Fruit fly (Drosophila melanogaster) whole organism, embryonic: ENCODE measurements around the gene ScpX.

ENCODE experiments used
- Atf6 ChIP-seq: fragments of 200-800 bp; sonication (Bioruptor generic); IDR thresholded peaks from 2 replicates; pipeline ENCODE4 v1.3.6; 2022; ENCODE audit warnings: missing biosample characterization, missing genetic modification characterization
- B-H1 ChIP-seq: fragments of 200-800 bp; sonication (Bioruptor generic); IDR thresholded peaks from 3 replicates; pipeline ENCODE4 v1.3.6; 2022; ENCODE audit warnings: missing biosample characterization, missing genetic modification characterization
- Blimp-1 ChIP-seq: fragments of 200-800 bp; sonication (Bioruptor generic); optimal IDR thresholded peaks from 3 replicates; lab custom pipeline; 2018; ENCODE audit warnings: missing biosample characterization, missing genetic modification characterization, mild to moderate bottlenecking, moderate library complexity, missing genetic modification reagents
- CG10959 ChIP-seq: fragments of 200-800 bp; sonication (Bioruptor generic); IDR thresholded peaks from 2 replicates; pipeline ENCODE4 v1.3.6; 2022; ENCODE audit warnings: missing biosample characterization, missing genetic modification characterization
- CG11560 ChIP-seq: fragments of 200-800 bp; sonication (Bioruptor generic); IDR thresholded peaks from 3 replicates; pipeline ENCODE4 v1.3.6; 2022; ENCODE audit warnings: missing biosample characterization, missing genetic modification characterization
- CG14710 ChIP-seq: fragments of 200-800 bp; sonication (Bioruptor generic); optimal IDR thresholded peaks from 3 replicates; lab custom pipeline; 2019; ENCODE audit warnings: missing biosample characterization, mild to moderate bottlenecking, missing genetic modification characterization, moderate library complexity
- CG15696 ChIP-seq: fragments of 200-800 bp; sonication (Bioruptor generic); optimal IDR thresholded peaks from 2 replicates; lab custom pipeline; 2019; ENCODE audit warnings: missing biosample characterization, mild to moderate bottlenecking, missing genetic modification characterization, moderate library complexity
- CG17186 ChIP-seq: fragments of 200-800 bp; sonication (Bioruptor generic); optimal IDR thresholded peaks from 3 replicates; lab custom pipeline; 2017; ENCODE audit warnings: missing biosample characterization, missing genetic modification reagents, missing genetic modification characterization
- CG17385 ChIP-seq: fragments of 200-800 bp; sonication (Bioruptor generic); optimal IDR thresholded peaks from 3 replicates; lab custom pipeline; 2018; ENCODE audit warnings: missing biosample characterization, mild to moderate bottlenecking, missing genetic modification characterization
- CG2712 ChIP-seq: fragments of 200-800 bp; optimal IDR thresholded peaks from 3 replicates; lab custom pipeline; 2019; ENCODE audit warnings: missing biosample characterization, mild to moderate bottlenecking, missing genetic modification characterization, moderate library complexity
- CG2889 ChIP-seq: fragments of 200-800 bp; sonication (Bioruptor generic); IDR thresholded peaks from 3 replicates; pipeline ENCODE4 v1.3.6; 2022; ENCODE audit warnings: missing biosample characterization, missing genetic modification characterization
- CG31441 ChIP-seq: fragments of 200-800 bp; sonication (Bioruptor generic); IDR thresholded peaks from 2 replicates; pipeline ENCODE4 v1.3.6; 2022; ENCODE audit warnings: missing biosample characterization, missing genetic modification characterization
- CG4360 ChIP-seq: fragments of 200-800 bp; sonication (Bioruptor generic); IDR thresholded peaks from 2 replicates; pipeline ENCODE4 v1.3.6; 2022; ENCODE audit warnings: missing biosample characterization, missing genetic modification characterization
- CG43689 ChIP-seq: fragments of 200-800 bp; sonication (Bioruptor generic); IDR thresholded peaks from 2 replicates; pipeline ENCODE4 v1.3.6; 2022; ENCODE audit warnings: missing biosample characterization, missing genetic modification characterization
- CG7372 ChIP-seq: fragments of 200-800 bp; sonication (Bioruptor generic); IDR thresholded peaks from 2 replicates; pipeline ENCODE4 v1.3.6; 2022; ENCODE audit warnings: missing biosample characterization, missing genetic modification characterization
- CG8924 ChIP-seq: fragments of 200-800 bp; optimal IDR thresholded peaks from 3 replicates; lab custom pipeline; 2019; ENCODE audit warnings: missing biosample characterization, mild to moderate bottlenecking, missing genetic modification characterization, moderate library complexity
- CG9797 ChIP-seq: fragments of 200-800 bp; sonication (Bioruptor generic); optimal IDR thresholded peaks from 3 replicates; lab custom pipeline; 2018; ENCODE audit warnings: missing biosample characterization, mild to moderate bottlenecking, missing genetic modification characterization
- Deaf1 ChIP-seq: fragments of 200-800 bp; optimal IDR thresholded peaks from 3 replicates; lab custom pipeline; 2019; ENCODE audit warnings: missing biosample characterization, mild to moderate bottlenecking, missing genetic modification characterization, moderate library complexity
- HmgZ ChIP-seq: fragments of 200-800 bp; sonication (Bioruptor generic); optimal IDR thresholded peaks from 2 replicates; lab custom pipeline; 2018; ENCODE audit warnings: missing biosample characterization, mild to moderate bottlenecking, missing genetic modification characterization
- Hr51 ChIP-seq, 2 experiments: fragments of 200-800 bp; sonication (Bioruptor generic); optimal IDR thresholded peaks; 2 replicates in 1 of 2; 3 replicates in 1 of 2; lab custom pipeline; 2016 to 2018; ENCODE audit warnings: missing biosample characterization in 2 of 2, missing genetic modification characterization in 2 of 2, mild to moderate bottlenecking in 1 of 2, moderate library complexity in 1 of 2
- Kr ChIP-seq: fragments of 200-800 bp; sonication (Bioruptor generic); optimal IDR thresholded peaks from 2 replicates; lab custom pipeline; 2017; ENCODE audit warnings: missing biosample characterization, mild to moderate bottlenecking, missing genetic modification characterization
- Mrtf ChIP-seq: fragments of 200-800 bp; sonication (Bioruptor generic); IDR thresholded peaks from 3 replicates; pipeline ENCODE4 v1.3.6; 2022; ENCODE audit warnings: missing biosample characterization, missing genetic modification characterization
- Rfx ChIP-seq: fragments of 200-800 bp; sonication (Bioruptor generic); IDR thresholded peaks from 2 replicates; pipeline ENCODE4 v1.3.6; 2022; ENCODE audit warnings: missing biosample characterization, missing genetic modification characterization
- Sry-δ ChIP-seq: fragments of 200-800 bp; sonication (Bioruptor generic); optimal IDR thresholded peaks from 2 replicates; lab custom pipeline; 2016; ENCODE audit warnings: missing biosample characterization, missing genetic modification characterization
- Ssrp ChIP-seq: fragments of 200-800 bp; sonication (Bioruptor generic); optimal IDR thresholded peaks from 2 replicates; lab custom pipeline; 2018; ENCODE audit warnings: missing biosample characterization, mild to moderate bottlenecking, missing genetic modification characterization, moderate library complexity
- abd-A ChIP-seq: fragments of 200-800 bp; sonication (Bioruptor generic); optimal IDR thresholded peaks from 3 replicates; lab custom pipeline; 2019; ENCODE audit warnings: missing biosample characterization, mild to moderate bottlenecking, missing genetic modification characterization, moderate library complexity
- ac ChIP-seq: fragments of 200-800 bp; sonication (Bioruptor generic); optimal IDR thresholded peaks from 3 replicates; lab custom pipeline; 2017; ENCODE audit warnings: missing biosample characterization, mild to moderate bottlenecking, missing genetic modification characterization
- bowl ChIP-seq: fragments of 200-800 bp; sonication (Bioruptor generic); IDR thresholded peaks from 2 replicates; pipeline ENCODE4 v1.3.6; 2022; ENCODE audit warnings: missing biosample characterization, missing genetic modification characterization
- chif ChIP-seq, 2 experiments: fragments of 200-800 bp; sonication (Bioruptor generic); optimal IDR thresholded peaks; 3 replicates each; lab custom pipeline; 2016; ENCODE audit warnings: missing biosample characterization in 2 of 2, missing genetic modification characterization in 2 of 2
- chm ChIP-seq: fragments of 200-800 bp; sonication (Bioruptor generic); IDR thresholded peaks from 2 replicates; pipeline ENCODE4 v1.3.6; 2022; ENCODE audit warnings: missing biosample characterization, missing genetic modification characterization
- chn ChIP-seq: fragments of 200-800 bp; sonication (Bioruptor generic); optimal IDR thresholded peaks from 2 replicates; lab custom pipeline; 2016; ENCODE audit warnings: missing biosample characterization, missing genetic modification characterization
- fd102C ChIP-seq: fragments of 200-800 bp; sonication (Bioruptor generic); optimal IDR thresholded peaks from 2 replicates; lab custom pipeline; 2018; ENCODE audit warnings: missing biosample characterization, mild to moderate bottlenecking, missing genetic modification characterization, moderate library complexity
- fd96Cb ChIP-seq: fragments of 200-800 bp; sonication (Bioruptor generic); optimal IDR thresholded peaks from 2 replicates; lab custom pipeline; 2018; ENCODE audit warnings: missing biosample characterization, mild to moderate bottlenecking, missing genetic modification characterization, moderate library complexity
- hth ChIP-seq: fragments of >200 bp; optimal IDR thresholded peaks from 2 replicates; lab custom pipeline; 2017; ENCODE audit warnings: inconsistent platforms
- ind ChIP-seq: fragments of 200-800 bp; sonication (Bioruptor generic); optimal IDR thresholded peaks from 3 replicates; lab custom pipeline; 2016; ENCODE audit warnings: missing biosample characterization, missing genetic modification characterization
- insv ChIP-seq, 2 experiments: fragments of 200-800 bp; sonication (Bioruptor generic); optimal IDR thresholded peaks; 3 replicates each; lab custom pipeline; 2016 to 2018; ENCODE audit warnings: missing biosample characterization in 2 of 2, missing genetic modification characterization in 2 of 2
- lilli ChIP-seq: fragments of 200-800 bp; sonication (Bioruptor generic); optimal IDR thresholded peaks from 3 replicates; lab custom pipeline; 2016; ENCODE audit warnings: missing biosample characterization, missing genetic modification characterization
- lola ChIP-seq, 3 experiments: fragments of >200 bp in 2 of 3; fragments of 200-800 bp in 1 of 3; sonication (Bioruptor generic) in 1 of 3; optimal IDR thresholded peaks; 2 replicates each; lab custom pipeline; 2017 to 2019; ENCODE audit warnings: missing biosample characterization in 3 of 3, missing genetic modification characterization in 3 of 3, mild to moderate bottlenecking in 1 of 3, moderate library complexity in 1 of 3
- onecut ChIP-seq: fragments of 200-800 bp; sonication (Bioruptor generic); IDR thresholded peaks from 2 replicates; pipeline ENCODE4 v1.3.6; 2022; ENCODE audit warnings: missing biosample characterization, missing genetic modification characterization
- pan ChIP-seq, 4 experiments: fragments of >200 bp in 3 of 4; fragments of 200-800 bp in 1 of 4; sonication (Bioruptor generic) in 1 of 4; optimal IDR thresholded peaks in 3 of 4; IDR thresholded peaks in 1 of 4; 2 replicates each; pipeline versions ENCODE4 v1.3.6 to Lab custom; 2017 to 2022; ENCODE audit warnings: missing biosample characterization in 2 of 4, missing genetic modification characterization in 2 of 4, mixed read lengths in 1 of 4
- prd ChIP-seq, 3 experiments: fragments of >200 bp in 2 of 3; fragments of 200-800 bp in 1 of 3; sonication (Bioruptor generic) in 1 of 3; optimal IDR thresholded peaks in 2 of 3; IDR thresholded peaks in 1 of 3; 2 replicates in 2 of 3; 3 replicates in 1 of 3; pipeline versions ENCODE4 v1.3.6 to Lab custom; 2017 to 2022; ENCODE audit warnings: missing biosample characterization in 1 of 3, missing genetic modification characterization in 1 of 3
- ranshi ChIP-seq: fragments of 200-800 bp; sonication (Bioruptor generic); IDR thresholded peaks from 2 replicates; pipeline ENCODE4 v1.3.6; 2022; ENCODE audit warnings: missing biosample characterization, missing genetic modification characterization
- scrt ChIP-seq: fragments of 200-800 bp; sonication (Bioruptor generic); optimal IDR thresholded peaks from 2 replicates; lab custom pipeline; 2018; ENCODE audit warnings: missing biosample characterization, mild to moderate bottlenecking, missing genetic modification characterization, moderate library complexity
- sens ChIP-seq: fragments of 200-800 bp; sonication (Bioruptor generic); peaks from one replicate; lab custom pipeline; 2016; ENCODE audit warnings: missing biosample characterization, missing genetic modification characterization
- shn ChIP-seq: fragments of 200-800 bp; sonication (Bioruptor generic); optimal IDR thresholded peaks from 3 replicates; lab custom pipeline; 2016; ENCODE audit warnings: missing biosample characterization, missing genetic modification characterization
- stwl ChIP-seq: fragments of 200-800 bp; sonication (Bioruptor generic); optimal IDR thresholded peaks from 3 replicates; lab custom pipeline; 2018; ENCODE audit warnings: missing biosample characterization, mild to moderate bottlenecking, missing genetic modification characterization, moderate library complexity

Gene ScpX

DNA sequence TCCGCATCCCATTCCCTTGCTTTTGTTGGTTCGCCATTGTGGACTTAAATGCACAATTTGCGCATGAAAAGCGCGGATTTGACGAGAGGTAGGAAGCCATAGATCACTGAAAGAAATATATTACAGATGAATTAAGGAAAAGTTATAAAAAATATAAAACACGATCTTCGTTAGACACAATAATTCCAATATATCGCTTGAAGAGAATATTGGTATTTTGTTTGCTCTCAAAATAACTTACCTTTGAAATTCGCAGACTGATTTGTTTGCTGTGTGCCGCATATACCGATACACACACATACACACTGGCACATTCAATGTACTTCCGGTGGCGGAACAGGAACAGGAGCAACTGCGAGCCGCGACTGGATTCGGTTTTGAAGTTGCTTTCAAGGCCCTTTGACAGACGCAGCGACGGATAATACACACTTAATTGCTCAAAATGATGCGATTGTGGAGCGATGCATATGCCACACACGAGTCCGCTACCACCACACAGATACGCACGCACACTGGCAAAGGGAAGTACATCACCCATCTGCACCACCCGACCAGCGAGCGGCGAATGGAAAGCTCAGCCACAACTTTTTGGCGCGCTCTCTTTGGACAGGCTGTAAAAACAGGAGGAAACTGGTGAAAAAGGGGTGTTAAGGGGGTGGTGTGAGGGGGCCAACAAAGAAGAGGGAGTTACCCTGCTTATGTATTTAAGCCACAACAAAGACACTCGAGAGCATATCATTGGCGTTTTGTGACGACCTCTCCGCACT, 25.2 kb upstream of the ScpX start (continued):
- TF ChIP-seq pan (optimal IDR thresholded peaks at IDR 0.05; lab: Kevin White, UChicago) (no peak), pan (GFP tag; optimal IDR thresholded peaks at IDR 0.05 in 1 of 2, IDR thresholded peaks at IDR 0.05 in 1 of 2) (no peak), scrt (GFP tag; lab: Kevin White, UChicago) (no peak), prd (optimal IDR thresholded peaks at IDR 0.05; lab: Kevin White, UChicago) (no peak), prd (GFP tag; IDR thresholded peaks at IDR 0.05; lab: Robert Waterston, UW) (peak; percentile 65; the same call in 2 of the 3 replicates), chm (no peak), shn (GFP tag; lab: Kevin White, UChicago) (no peak), Kr (GFP tag; lab: Kevin White, UChicago) (no peak), CG2712 (tag; lab: Kevin White, UChicago) (peak; percentile 31), abd-A (tag; lab: Kevin White, UChicago) (no peak)

DNA sequence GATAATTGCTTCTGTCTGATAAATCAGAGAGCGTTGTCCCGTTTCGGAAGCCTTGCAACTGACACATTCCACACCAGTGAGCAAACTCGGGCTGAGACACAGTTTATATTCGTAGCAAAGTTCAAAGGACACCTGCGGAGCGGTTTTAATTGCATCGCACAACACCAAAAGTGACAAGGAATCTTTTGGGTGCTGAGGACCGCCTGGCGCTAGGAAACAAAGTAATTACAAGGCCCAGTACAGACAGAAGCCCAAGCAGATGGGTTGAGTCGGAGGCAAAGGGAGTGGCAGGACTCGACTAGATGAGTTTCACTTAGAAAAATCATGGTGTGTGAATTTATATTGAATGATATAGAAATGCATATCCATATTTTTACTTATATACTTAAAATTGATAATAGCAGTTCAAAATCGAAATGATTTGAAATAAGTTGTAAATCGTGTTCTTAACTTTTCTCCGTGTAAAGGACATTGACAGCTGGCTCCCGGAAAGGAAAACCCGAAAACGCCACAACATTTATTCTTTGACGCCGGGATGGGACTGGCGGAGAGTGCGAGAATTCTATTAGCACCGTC, 22.2 kb upstream of the ScpX start:
- 0 out of 2 replicates have a peak, but pooled peaks have one; percentile 32 for TF ChIP-seq CG31441 (GFP tag; lab: Robert Waterston, UW)
- no peak for TF ChIP-seq onecut (GFP tag; lab: Robert Waterston, UW)
- TF ChIP-seq lilli (GFP tag; lab: Kevin White, UChicago): peak; percentile 6
- no peak for TF ChIP-seq CG9797 (GFP tag; lab: Kevin White, UChicago)
- peak; percentile 3 for TF ChIP-seq CG15696
- no peak for TF ChIP-seq CG11560
- no peak for TF ChIP-seq ind (GFP tag; lab: Kevin White, UChicago)
- TF ChIP-seq bowl (GFP tag; lab: Robert Waterston, UW): no peak
- TF ChIP-seq CG43689 (GFP tag; lab: Robert Waterston, UW): no peak
- no peak for TF ChIP-seq stwl
- peak; percentile 1 for TF ChIP-seq Ssrp (tag; lab: Kevin White, UChicago)
- TF ChIP-seq CG17186 (GFP tag; lab: Kevin White, UChicago): no peak
- peak; percentile 28 for TF ChIP-seq CG14710 (tag; lab: Kevin White, UChicago)
- TF ChIP-seq Sry-δ (GFP tag; lab: Kevin White, UChicago): no peak
- peak; percentile 38 for TF ChIP-seq CG8924 (tag; lab: Kevin White, UChicago)
- peak in 1 of 3 experiments; percentile 43 for TF ChIP-seq lola (GFP tag; optimal IDR thresholded peaks at IDR 0.05; lab: Kevin White, UChicago)
- TF ChIP-seq Rfx (GFP tag; lab: Robert Waterston, UW): 0 out of 2 replicates have a peak, but pooled peaks have one; percentile 23
- no peak for TF ChIP-seq B-H1 (GFP tag; lab: Robert Waterston, UW)
- no peak for TF ChIP-seq hth (lab: Kevin White, UChicago)
- peak in 1 of 2 experiments; percentile 10 for TF ChIP-seq chif (GFP tag; optimal IDR thresholded peaks at IDR 0.05; lab: Kevin White, UChicago)
- TF ChIP-seq insv (GFP tag; optimal IDR thresholded peaks at IDR 0.05; lab: Kevin White, UChicago): no peak
- TF ChIP-seq Deaf1: no peak
- TF ChIP-seq sens (GFP tag; lab: Kevin White, UChicago): peak; percentile 65
- no peak for TF ChIP-seq HmgZ (tag; lab: Kevin White, UChicago)
- no peak for TF ChIP-seq CG10959
- 0 out of 2 replicates have a peak, but pooled peaks have one; percentile 30 for TF ChIP-seq CG4360 (GFP tag; lab: Robert Waterston, UW)
- TF ChIP-seq chn: peak; percentile 2
- TF ChIP-seq ranshi: no peak; the same call in 1 of the 2 replicates
- peak; percentile 29 for TF ChIP-seq fd96Cb
- TF ChIP-seq Hr51 (GFP tag; optimal IDR thresholded peaks at IDR 0.05; lab: Kevin White, UChicago): peak in 1 of 2 experiments; percentile 4
- TF ChIP-seq CG7372 (GFP tag; lab: Robert Waterston, UW): no peak
- TF ChIP-seq fd102C (GFP tag; lab: Kevin White, UChicago): peak; percentile 41
- peak; percentile 20 for TF ChIP-seq Blimp-1 (GFP tag; lab: Kevin White, UChicago)
- peak; percentile 4 for TF ChIP-seq ac (GFP tag; lab: Kevin White, UChicago)
- TF ChIP-seq Mrtf (GFP tag; lab: Robert Waterston, UW): no peak
- peak; percentile 23; the same call in 1 of the 3 replicates for TF ChIP-seq CG2889 (GFP tag; lab: Robert Waterston, UW)
- TF ChIP-seq Atf6 (GFP tag; lab: Robert Waterston, UW): no peak
- peak; percentile 9 for TF ChIP-seq CG17385 (GFP tag; lab: Kevin White, UChicago)
